Worm (Caenorhabditis elegans): ENCODE results near the gene C18D11.9.

C18D11.9 gene

DNA sequence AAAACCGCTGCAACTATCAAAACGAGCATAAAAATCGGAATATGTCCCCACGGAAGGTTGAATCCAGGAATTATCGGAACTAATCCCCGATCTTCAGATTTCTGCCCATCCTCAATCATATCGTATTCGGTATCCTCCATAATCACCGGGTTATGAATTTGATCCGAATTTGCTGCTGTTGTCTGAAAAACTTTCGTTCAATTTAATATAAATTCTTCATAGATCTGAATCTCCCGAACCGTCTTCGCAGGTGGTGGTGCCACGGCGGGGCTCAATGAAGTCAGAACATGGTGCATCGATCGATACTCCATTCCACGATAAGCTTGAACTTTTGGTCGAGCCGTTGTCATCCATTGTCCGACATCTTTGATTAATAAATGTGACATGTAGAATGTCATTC is 47.9 kb downstream of the C18D11.9 start:
- TF ChIP-seq hlh-13 (GFP tag; optimal IDR thresholded peaks at IDR 0.05) (no peak), mec-3 (tag; optimal IDR thresholded peaks at IDR 0.05; ENCODE audit: borderline replicate concordance) (no peak), ceh-9 (tag; optimal IDR thresholded peaks at IDR 0.05) (no peak), fkh-6 (tag; optimal IDR thresholded peaks at IDR 0.05) (no peak), npax-4 (tag; optimal IDR thresholded peaks at IDR 0.05) (no peak), ttx-3 (tag; optimal IDR thresholded peaks at IDR 0.05) (no peak), tbx-7 (tag; optimal IDR thresholded peaks at IDR 0.05) (no peak), syd-9 (tag; optimal IDR thresholded peaks at IDR 0.05) (no peak), ceh-22 (tag; optimal IDR thresholded peaks at IDR 0.05) (no peak), ztf-16 (tag; optimal IDR thresholded peaks at IDR 0.05) (no peak), unc-42 (tag; optimal IDR thresholded peaks at IDR 0.05) (no peak), sox-4 (tag; optimal IDR thresholded peaks at IDR 0.05) (no peak), pax-1 (tag; optimal IDR thresholded peaks at IDR 0.05) (no peak), unc-55 (GFP tag; optimal IDR thresholded peaks at IDR 0.05) (no peak)

All from whole organism, late embryonic.